Fruit fly (Drosophila melanogaster) whole organism: ENCODE results near the gene Polr3I.

Experiments used
- CG8478 ChIP-seq: fragments of >200 bp; optimal IDR thresholded peaks from 2 replicates; lab custom pipeline; 2018; ENCODE audit warnings: inconsistent platforms
- Dll ChIP-seq: fragments of >200 bp; optimal IDR thresholded peaks from 2 replicates; lab custom pipeline; 2017
- EcR ChIP-seq, 2 experiments: fragments of >200 bp; optimal IDR thresholded peaks; 2 replicates each; lab custom pipeline; 2017; ENCODE audit warnings: missing biosample characterization in 2 of 2, missing genetic modification characterization in 2 of 2, missing genetic modification reagents in 2 of 2
- pan ChIP-seq: fragments of >200 bp; optimal IDR thresholded peaks from 2 replicates; lab custom pipeline; 2017
- psq ChIP-seq: fragments of >200 bp; optimal IDR thresholded peaks from 2 replicates; lab custom pipeline; 2017
- usp ChIP-seq: fragments of >200 bp; optimal IDR thresholded peaks from 2 replicates; lab custom pipeline; 2017; ENCODE audit warnings: missing biosample characterization, missing genetic modification characterization, mixed read lengths

DNA sequence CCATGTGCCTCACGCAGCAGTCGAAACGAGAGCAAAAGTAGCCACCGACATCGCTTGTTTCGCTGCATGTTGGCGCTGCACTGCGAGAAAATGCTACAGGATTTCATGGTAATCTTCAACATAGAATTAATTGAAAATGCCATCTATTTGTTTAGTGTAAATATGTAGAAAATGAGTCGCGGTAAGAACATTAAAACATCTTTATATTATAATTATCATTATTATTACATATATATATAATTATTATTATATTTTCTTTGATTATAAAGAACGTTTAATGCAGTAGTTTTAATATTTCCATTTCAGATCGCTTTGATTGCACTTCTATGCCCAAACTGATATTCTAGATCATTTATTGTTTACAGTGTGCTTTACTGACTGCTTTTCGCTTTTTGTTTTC lies 11.3 kb upstream of the Polr3I start:
- TF ChIP-seq CG8478 (no peak), usp (GFP tag; lab: Kevin White, UChicago) (no peak), psq (lab: Kevin White, UChicago) (no peak), Dll (lab: Kevin White, UChicago) (no peak), EcR (GFP tag; optimal IDR thresholded peaks at IDR 0.05; lab: Kevin White, UChicago) (no peak), pan (lab: Kevin White, UChicago) (no peak)
